Worm (Caenorhabditis elegans) whole organism, young adult: ENCODE measurements around the gene srd-13.

ENCODE experiments used
- Y56A3A.18 ChIP-seq: fragments of 200-800 bp; sonication (Bioruptor generic); IDR thresholded peaks from 2 replicates; pipeline ENCODE4 v1.3.6; 2022; ENCODE audit warnings: missing genetic modification reagents, missing genetic modification characterization, missing compliant biosample characterization
- attf-6 ChIP-seq: fragments of 200-800 bp; sonication (Bioruptor generic); IDR thresholded peaks from 2 replicates; pipeline ENCODE4 v1.3.6; 2022; ENCODE audit warnings: missing genetic modification reagents, missing genetic modification characterization, missing compliant biosample characterization
- ccch-3 ChIP-seq: fragments of 200-800 bp; sonication (Bioruptor generic); optimal IDR thresholded peaks from 2 replicates; lab custom pipeline; 2018; ENCODE audit warnings: mild to moderate bottlenecking, missing genetic modification characterization, missing compliant biosample characterization
- fkh-3 ChIP-seq: sonication (generic microtip); optimal IDR thresholded peaks from 2 replicates; lab custom pipeline; 2016; ENCODE audit warnings: mild to moderate bottlenecking, missing genetic modification characterization, missing compliant biosample characterization
- hlh-26 ChIP-seq: fragments of 200-800 bp; sonication (Bioruptor generic); conservative IDR thresholded peaks from 2 replicates; pipeline ENCODE4 v1.3.6; 2022; ENCODE audit warnings: missing genetic modification reagents, missing genetic modification characterization, missing compliant biosample characterization
- madf-8 ChIP-seq: fragments of 200-800 bp; sonication (Bioruptor generic); conservative IDR thresholded peaks from 2 replicates; pipeline ENCODE4 v1.3.6; 2022; ENCODE audit warnings: missing genetic modification reagents, missing genetic modification characterization, missing compliant biosample characterization
- mes-4 ChIP-seq: sonication (generic microtip); optimal IDR thresholded peaks from 2 replicates; lab custom pipeline; 2016; ENCODE audit warnings: missing genotype, missing genetic modification characterization, missing compliant biosample characterization
- ztf-6 ChIP-seq: fragments of 200-800 bp; sonication (Bioruptor generic); IDR thresholded peaks from 2 replicates; pipeline ENCODE4 v1.3.6; 2022; ENCODE audit warnings: missing genetic modification reagents, missing genetic modification characterization, missing compliant biosample characterization

DNA sequence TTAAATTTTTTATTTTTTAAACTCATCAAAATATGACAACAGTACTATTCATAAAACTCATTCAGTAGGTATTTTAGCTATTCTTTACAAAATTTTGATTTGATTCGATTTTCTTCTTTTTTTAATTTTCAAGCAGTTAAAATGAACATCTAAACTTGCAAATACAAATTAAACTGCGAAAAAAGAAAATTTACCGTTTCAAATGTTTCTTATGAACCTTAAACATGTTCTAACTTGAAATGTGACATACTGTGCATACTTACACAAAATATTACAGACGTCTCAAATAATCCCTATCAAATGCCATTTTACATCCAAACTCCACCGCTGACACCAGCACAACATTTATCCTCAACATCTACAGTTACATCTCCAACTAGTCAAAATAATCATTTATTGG is 51.1 kb downstream of the srd-13 start, which contains the start of gene fkh-7:
- TF ChIP-seq madf-8 (no peak), Y56A3A.18 (GFP tag; lab: Robert Waterston, UW) (no peak), ccch-3 (GFP tag; lab: Kevin White, UChicago) (no peak), attf-6 (GFP tag; lab: Robert Waterston, UW) (no peak), hlh-26 (GFP tag; lab: Robert Waterston, UW) (no peak), mes-4 (tag; lab: Kevin White, UChicago) (no peak), ztf-6 (GFP tag; lab: Robert Waterston, UW) (no peak), fkh-3 (tag; lab: Kevin White, UChicago) (no peak)
